Fruit fly (Drosophila melanogaster) Kc167 (cell line): ENCODE results near the gene Nup358.

ENCODE experiments used
- Myc ChIP-seq: fragments of >200 bp; optimal IDR thresholded peaks from 2 replicates; lab custom pipeline; 2017; ENCODE audit warnings: missing external identifiers
- psq ChIP-seq: fragments of >200 bp; optimal IDR thresholded peaks from 2 replicates; lab custom pipeline; 2017; ENCODE audit warnings: missing external identifiers
- ttk ChIP-seq: sonication (Bioruptor generic); optimal IDR thresholded peaks from 2 replicates; lab custom pipeline; 2017; ENCODE audit warnings: missing external identifiers

DNA sequence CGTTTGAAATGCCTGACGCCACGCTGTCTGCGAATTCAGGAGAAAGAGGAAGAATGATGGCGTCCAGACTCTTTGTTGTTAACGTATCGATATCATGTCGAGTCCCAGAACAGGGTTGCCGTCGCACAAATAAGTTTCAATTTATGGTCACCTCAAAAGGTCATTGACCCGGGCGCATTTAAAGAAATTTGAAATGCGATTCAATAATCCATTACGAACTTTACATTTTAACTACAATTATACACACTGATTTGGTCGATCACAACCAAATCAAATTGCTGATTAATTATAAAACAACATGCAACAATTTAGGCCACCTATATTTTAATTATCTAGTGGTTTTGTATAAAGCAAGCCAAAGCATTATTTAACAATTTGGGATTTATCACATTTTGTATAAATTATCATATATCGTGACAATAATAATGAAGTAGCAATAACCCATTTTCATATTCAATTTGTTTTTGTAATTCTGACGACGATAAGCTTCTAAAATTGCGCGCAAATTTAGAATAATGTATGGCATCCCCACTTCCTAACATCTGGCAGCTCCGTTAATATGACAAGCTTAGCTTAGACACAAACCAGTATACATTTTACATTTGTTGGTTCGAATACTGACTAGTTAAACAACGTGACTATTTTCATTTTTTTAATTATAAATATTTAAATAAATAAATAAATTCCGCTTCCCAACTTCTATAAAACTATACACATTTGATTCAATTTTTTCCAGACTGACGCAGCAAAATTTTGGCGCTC lies 3.9 kb upstream of the Nup358 start, which contains the start of gene bam:
- TF ChIP-seq psq (no peak), Myc (no peak), ttk (lab: Kevin White, UChicago) (no peak)
